Fruit fly (Drosophila melanogaster) ovary, adult (tissue): ENCODE results near the gene Sqor.
A peak's percentile ranks its signal among the peaks of the same experiment; 100 is the strongest.

Experiments used
- CG17801 ChIP-seq: fragments of 200-800 bp; optimal IDR thresholded peaks from 2 replicates; lab custom pipeline; 2019; ENCODE audit warnings: missing biosample characterization, mild to moderate bottlenecking, missing genetic modification characterization, moderate library complexity; ENCODE audit not compliant: partially characterized antibody

Sqor gene

DNA sequence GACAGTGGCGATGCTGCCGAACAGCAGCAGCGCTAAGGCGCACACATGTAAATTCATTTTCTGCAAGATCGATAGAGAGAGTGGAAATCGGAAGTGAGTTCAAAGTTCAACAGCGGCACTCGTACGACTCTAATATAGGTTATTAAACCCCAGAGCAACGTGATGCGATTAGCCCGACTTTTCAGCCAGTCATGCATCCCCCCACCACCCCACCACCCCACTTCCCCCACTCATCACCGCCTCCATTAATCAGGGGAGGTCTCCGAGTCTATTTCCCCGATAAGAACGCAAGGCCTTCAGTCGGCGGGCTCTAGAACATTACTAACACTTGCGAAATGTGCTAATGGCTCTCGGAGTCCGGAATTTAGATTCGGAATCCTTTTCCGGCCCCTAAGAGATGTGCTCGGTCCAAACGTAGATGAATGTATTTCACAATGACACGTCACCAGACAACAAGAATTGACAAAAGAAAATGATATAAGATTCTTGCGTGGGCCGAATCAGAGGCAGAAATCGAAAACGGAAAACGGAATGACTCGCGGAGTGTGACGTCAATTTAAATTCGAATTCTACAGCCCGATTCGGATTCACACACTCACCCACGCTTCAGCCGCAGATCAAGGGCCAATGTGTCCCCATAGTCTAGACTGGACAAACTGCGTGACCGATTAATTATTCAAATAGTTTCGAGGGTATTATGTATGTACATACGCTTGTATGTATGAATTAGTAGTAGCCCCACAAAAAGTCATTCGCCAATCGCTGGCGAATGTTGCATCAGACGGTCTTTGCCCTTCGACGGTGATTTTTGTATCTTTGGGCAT, 14.1 kb upstream of the Sqor start:
- TF ChIP-seq CG17801, result no peak

- TF ChIP-seq CG17801, result no peak
Measured at dm6 chr3L:4227164-4227563, 12.8 kb upstream of the Sqor start, which contains the start of gene CG46460. Gene CG46460, minus strand, starts transcription at chr3L:4227302.

- TF ChIP-seq CG17801, result peak; percentile 57
Measured at dm6 chr3L:4228187-4228836, 11.7 kb upstream of the Sqor start.

dm6 chr3L:4229365-4229967, 10.5 kb upstream of the Sqor start:
- no peak for TF ChIP-seq CG17801

- TF ChIP-seq CG17801, result peak; percentile 46
Measured at dm6 chr3L:4230357-4230901, 9.5 kb upstream of the Sqor start.

dm6 chr3L:4231401-4232014, 8.5 kb upstream of the Sqor start:
- no peak for TF ChIP-seq CG17801

DNA sequence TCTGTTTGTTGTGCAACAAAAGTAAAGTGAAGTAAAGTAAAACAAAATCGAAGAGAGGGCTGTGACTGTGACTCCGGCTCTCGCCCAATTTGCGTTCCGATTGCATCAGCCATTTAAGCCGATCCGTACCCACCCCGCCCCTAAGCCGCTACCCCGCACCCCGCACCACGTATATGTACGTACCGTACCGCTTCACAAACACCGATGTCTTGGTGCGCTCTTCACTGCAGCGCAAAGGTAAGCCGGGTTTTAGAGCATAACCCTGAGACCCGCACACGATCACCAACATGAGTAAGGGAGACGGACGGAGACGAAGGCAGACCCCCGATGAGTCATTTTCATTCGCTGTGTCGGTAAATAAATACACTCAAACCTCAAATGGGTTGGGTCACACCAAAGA, 7.7 kb upstream of the Sqor start:
- peak; percentile 2 for TF ChIP-seq CG17801

DNA sequence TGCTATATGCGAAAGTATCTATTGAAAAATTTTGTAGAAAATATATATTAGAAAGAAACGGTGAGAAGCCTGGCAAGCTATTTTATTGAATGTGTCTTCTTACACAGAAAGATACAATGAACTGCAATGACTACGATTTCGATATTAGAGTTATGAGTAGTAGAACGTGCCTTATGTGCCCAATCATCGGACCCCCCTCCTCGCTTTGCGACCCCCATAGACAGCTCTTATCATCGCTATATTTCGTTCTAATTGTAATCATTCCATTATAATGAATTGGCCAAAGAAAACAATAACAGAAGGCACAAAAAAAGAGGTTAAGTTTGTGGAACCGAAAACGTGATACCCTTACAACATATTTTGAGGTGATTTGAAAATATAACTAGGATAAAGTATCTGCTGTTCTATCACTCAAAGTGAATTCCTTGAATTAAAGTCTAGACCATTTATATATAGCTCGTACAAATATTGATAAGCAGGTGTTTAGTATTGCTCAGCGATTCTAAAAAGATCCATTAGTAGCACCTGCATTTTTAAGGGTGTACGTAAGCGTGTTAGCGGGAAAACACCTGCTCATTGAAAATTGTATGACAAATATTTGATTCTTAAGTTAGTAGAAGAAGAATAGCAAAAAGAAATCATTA, 7.1 kb upstream of the Sqor start:
- TF ChIP-seq CG17801, result no peak

DNA sequence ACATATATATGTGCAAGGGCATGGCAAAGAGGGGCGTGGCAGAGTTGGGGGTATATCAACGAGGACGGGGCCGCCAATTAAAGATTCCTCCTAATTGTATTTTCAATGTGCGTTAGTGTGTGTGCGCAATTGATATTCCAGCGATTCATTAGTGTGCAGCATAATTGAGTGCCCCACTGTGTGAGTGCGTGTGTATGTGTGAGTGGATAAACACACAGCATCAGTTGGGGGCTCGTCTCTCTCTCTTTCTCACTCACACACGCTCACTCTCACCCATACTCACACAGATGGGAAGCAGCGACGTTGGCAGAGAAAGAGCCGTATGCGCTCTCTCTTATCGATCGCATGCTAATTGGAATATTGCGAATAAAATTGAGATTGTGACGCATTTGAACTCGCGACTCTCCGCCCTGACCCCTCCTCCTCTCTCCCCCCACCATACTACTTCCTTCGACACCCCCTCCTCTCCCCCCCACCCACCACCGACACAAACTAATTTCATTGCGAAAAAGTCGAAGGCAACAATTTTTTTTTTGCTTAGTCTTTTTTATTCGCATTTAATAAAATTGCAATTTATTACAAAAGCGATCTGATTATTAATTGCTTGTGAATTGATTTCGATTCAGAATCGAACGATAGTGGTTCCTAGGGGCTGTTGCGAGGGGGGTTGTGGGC, 6.2 kb upstream of the Sqor start:
- TF ChIP-seq CG17801, result no peak

dm6 chr3L:4236097-4236572, 3.8 kb upstream of the Sqor start, which contains the start of gene ImpL2:
Gene ImpL2, minus strand, starts transcription at chr3L:4236147.
- TF ChIP-seq CG17801, result no peak

dm6 chr3L:4238195-4238594, 1.8 kb upstream of the Sqor start:
- TF ChIP-seq CG17801, result no peak

- peak; percentile 6 for TF ChIP-seq CG17801
Measured at dm6 chr3L:4242428-4242827, 2.5 kb downstream of the Sqor start, which contains the start of gene pav. Gene pav, plus strand, starts transcription at chr3L:4242734.

DNA sequence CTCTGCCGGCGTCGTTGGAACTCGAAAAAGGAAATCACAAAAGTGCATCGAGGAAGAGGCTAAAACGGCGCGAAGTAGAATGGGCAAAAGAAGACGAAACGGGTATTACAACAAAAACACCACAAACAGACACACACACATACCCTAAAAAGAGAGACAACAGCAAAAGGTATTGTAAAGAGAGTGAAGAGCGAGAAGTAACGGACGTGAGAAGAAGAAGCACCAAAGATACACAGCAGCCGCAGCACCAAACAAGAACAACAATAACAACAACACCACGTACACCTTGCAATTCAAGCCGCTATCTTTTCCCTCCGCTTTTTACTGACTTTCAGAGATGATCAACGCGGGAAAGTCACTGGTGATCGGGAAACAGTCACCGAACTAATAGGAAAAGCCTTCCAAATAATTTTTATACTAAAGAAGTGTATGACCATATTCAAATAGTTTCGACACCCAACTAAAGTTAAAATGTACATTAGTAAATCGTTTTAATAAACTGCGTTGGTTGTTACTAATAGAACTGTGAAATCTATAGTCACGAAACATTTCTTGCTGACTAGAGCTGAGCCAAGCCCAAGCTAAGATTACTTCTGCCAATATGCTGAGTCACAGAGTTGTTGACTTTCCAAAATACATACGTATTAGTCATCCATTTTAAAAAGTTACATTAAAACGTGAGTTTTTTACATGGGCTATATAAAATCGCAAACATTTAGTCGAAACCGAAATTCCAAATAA, 12.3 kb downstream of the Sqor start:
- TF ChIP-seq CG17801, result peak; percentile 20

DNA sequence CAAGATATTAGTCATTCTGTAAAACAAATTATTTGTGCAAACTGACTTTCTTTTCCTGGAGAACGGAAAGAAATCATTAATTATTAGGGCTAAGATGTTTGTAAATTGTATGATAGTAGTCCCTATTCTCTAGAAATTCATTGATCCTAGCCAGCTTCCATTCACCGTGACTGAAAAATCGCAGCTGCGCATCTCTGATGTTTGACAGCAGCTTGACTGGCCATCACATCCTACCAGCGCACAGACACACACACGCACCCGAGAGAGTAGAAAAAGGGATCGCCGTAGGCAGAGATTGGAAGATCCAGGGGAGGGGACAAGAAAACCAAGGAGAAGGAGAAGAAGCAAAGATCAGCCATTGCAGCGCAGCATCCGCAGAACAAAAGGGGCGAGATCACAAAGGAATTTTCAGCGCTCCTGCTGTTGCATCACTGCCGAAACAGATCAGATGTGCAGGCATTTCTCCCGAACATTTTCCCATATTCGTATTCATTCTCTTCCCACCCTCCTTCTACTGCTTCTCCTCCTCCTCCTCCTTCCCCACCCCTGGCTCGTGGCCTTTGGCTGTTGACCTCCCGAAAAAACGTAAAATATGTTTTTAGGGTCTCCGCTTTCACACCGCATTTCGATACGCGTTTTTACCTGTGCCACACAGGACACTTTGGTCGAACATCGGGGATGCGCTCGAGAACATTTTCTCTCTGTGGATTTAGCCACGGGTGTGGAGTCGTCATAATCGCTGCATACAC, 13.1 kb downstream of the Sqor start:
- no peak for TF ChIP-seq CG17801
